Fruit fly (Drosophila melanogaster) whole organism, embryonic: ENCODE measurements around the gene CG11350.

Experiments used
- ATbp ChIP-seq: fragments of 200-800 bp; sonication (Bioruptor generic); optimal IDR thresholded peaks from 2 replicates; lab custom pipeline; 2017; ENCODE audit warnings: missing biosample characterization, mild to moderate bottlenecking, missing genetic modification characterization, missing genetic modification reagents
- Abd-B ChIP-seq: fragments of 200-800 bp; sonication (Bioruptor generic); optimal IDR thresholded peaks from 2 replicates; lab custom pipeline; 2018; ENCODE audit warnings: missing biosample characterization, mild to moderate bottlenecking, missing genetic modification characterization, moderate library complexity
- Ada2b ChIP-seq: fragments of 200-800 bp; sonication (Bioruptor generic); IDR thresholded peaks from 2 replicates; pipeline ENCODE4 v1.3.6; 2022; ENCODE audit warnings: missing biosample characterization, missing genetic modification characterization
- Aef1 ChIP-seq: fragments of 200-800 bp; sonication (Bioruptor generic); IDR thresholded peaks from 3 replicates; pipeline ENCODE4 v1.3.6; 2022; ENCODE audit warnings: missing biosample characterization, missing genetic modification characterization
- Asciz ChIP-seq: fragments of 200-800 bp; sonication (Bioruptor generic); optimal IDR thresholded peaks from 2 replicates; lab custom pipeline; 2017; ENCODE audit warnings: missing biosample characterization, mild to moderate bottlenecking, missing genetic modification characterization, missing genetic modification reagents
- Bdp1 ChIP-seq: fragments of 200-800 bp; sonication (Bioruptor generic); optimal IDR thresholded peaks from 3 replicates; lab custom pipeline; 2016; ENCODE audit warnings: missing biosample characterization, missing genetic modification characterization
- Bteb2 ChIP-seq: fragments of 200-800 bp; sonication (Bioruptor generic); optimal IDR thresholded peaks from 2 replicates; lab custom pipeline; 2016; ENCODE audit warnings: missing biosample characterization, missing genetic modification characterization
- CG10366 ChIP-seq: fragments of 200-800 bp; sonication (Bioruptor generic); IDR thresholded peaks from 2 replicates; pipeline ENCODE4 v1.3.6; 2022; ENCODE audit warnings: missing biosample characterization, missing genetic modification characterization
- CG10979 ChIP-seq: fragments of 200-800 bp; sonication (Bioruptor generic); optimal IDR thresholded peaks from 2 replicates; lab custom pipeline; 2018; ENCODE audit warnings: missing biosample characterization, mild to moderate bottlenecking, missing genetic modification characterization, moderate library complexity
- CG11504 ChIP-seq: fragments of 200-800 bp; sonication (Bioruptor generic); optimal IDR thresholded peaks from 3 replicates; lab custom pipeline; 2019; ENCODE audit warnings: missing biosample characterization, mild to moderate bottlenecking, missing genetic modification characterization, moderate library complexity
- CG12391 ChIP-seq: fragments of 200-800 bp; sonication (Bioruptor generic); optimal IDR thresholded peaks from 3 replicates; lab custom pipeline; 2018; ENCODE audit warnings: missing biosample characterization, mild to moderate bottlenecking, missing genetic modification characterization, moderate library complexity
- CG14050 ChIP-seq: fragments of 200-800 bp; sonication (Bioruptor generic); IDR thresholded peaks from 3 replicates; pipeline ENCODE4 v1.3.6; 2022; ENCODE audit warnings: missing biosample characterization, missing genetic modification characterization
- CG15073 ChIP-seq: fragments of 200-800 bp; sonication (Bioruptor generic); optimal IDR thresholded peaks from 2 replicates; lab custom pipeline; 2016; ENCODE audit warnings: missing biosample characterization, missing genetic modification characterization
- CG15269 ChIP-seq: fragments of 200-800 bp; sonication (Bioruptor generic); optimal IDR thresholded peaks from 2 replicates; lab custom pipeline; 2018; ENCODE audit warnings: missing biosample characterization, mild to moderate bottlenecking, missing genetic modification characterization, moderate library complexity
- CG1603 ChIP-seq: fragments of 200-800 bp; sonication (Bioruptor generic); optimal IDR thresholded peaks from 2 replicates; lab custom pipeline; 2019; ENCODE audit warnings: missing biosample characterization, mild to moderate bottlenecking, missing genetic modification characterization, moderate library complexity
- CG17361 ChIP-seq: fragments of 200-800 bp; sonication (Bioruptor generic); IDR thresholded peaks from 3 replicates; pipeline ENCODE4 v1.3.6; 2022; ENCODE audit warnings: missing biosample characterization, missing genetic modification characterization
- CG30403 ChIP-seq: fragments of 200-800 bp; sonication (Bioruptor generic); optimal IDR thresholded peaks from 3 replicates; lab custom pipeline; 2016; ENCODE audit warnings: missing biosample characterization, missing genetic modification characterization
- CG43689 ChIP-seq: fragments of 200-800 bp; sonication (Bioruptor generic); IDR thresholded peaks from 2 replicates; pipeline ENCODE4 v1.3.6; 2022; ENCODE audit warnings: missing biosample characterization, missing genetic modification characterization
- CG8359 ChIP-seq: fragments of 200-800 bp; sonication (Bioruptor generic); optimal IDR thresholded peaks from 2 replicates; lab custom pipeline; 2017; ENCODE audit warnings: missing biosample characterization, mild to moderate bottlenecking, missing genetic modification characterization, borderline replicate concordance
- CG9215 ChIP-seq: fragments of 200-800 bp; sonication (Bioruptor generic); IDR thresholded peaks from 2 replicates; pipeline ENCODE4 v1.3.6; 2022; ENCODE audit warnings: missing biosample characterization, missing genetic modification characterization
- CG9817 ChIP-seq: fragments of 200-800 bp; sonication (Bioruptor generic); optimal IDR thresholded peaks from 2 replicates; lab custom pipeline; 2018; ENCODE audit warnings: missing biosample characterization, mild to moderate bottlenecking, missing genetic modification characterization, moderate library complexity
- CG9932 ChIP-seq: fragments of 200-800 bp; sonication (Bioruptor generic); IDR thresholded peaks from 2 replicates; pipeline ENCODE4 v1.3.6; 2022; ENCODE audit warnings: missing biosample characterization, missing genetic modification characterization
- CkIIα-i1 ChIP-seq: fragments of 200-800 bp; sonication (Bioruptor generic); IDR thresholded peaks from 2 replicates; pipeline ENCODE4 v1.3.6; 2022; ENCODE audit warnings: missing biosample characterization, missing genetic modification characterization
- CoRest ChIP-seq: fragments of 200-800 bp; sonication (Bioruptor generic); optimal IDR thresholded peaks from 3 replicates; lab custom pipeline; 2018; ENCODE audit warnings: missing biosample characterization, mild to moderate bottlenecking, missing genetic modification characterization, moderate library complexity
- Fer1 ChIP-seq: fragments of 200-800 bp; sonication (Bioruptor generic); optimal IDR thresholded peaks from 2 replicates; lab custom pipeline; 2017; ENCODE audit warnings: missing biosample characterization, mild to moderate bottlenecking, missing genetic modification characterization
- H2.0 ChIP-seq: fragments of 200-800 bp; sonication (Bioruptor generic); IDR thresholded peaks from 2 replicates; pipeline ENCODE4 v1.3.6; 2022; ENCODE audit warnings: missing biosample characterization, missing genetic modification characterization
- Hmr ChIP-seq: fragments of 200-800 bp; sonication (Bioruptor generic); optimal IDR thresholded peaks from 3 replicates; lab custom pipeline; 2017; ENCODE audit warnings: mild to moderate bottlenecking, missing biosample characterization, missing genetic modification reagents, missing genetic modification characterization
- Mrtf ChIP-seq: fragments of 200-800 bp; sonication (Bioruptor generic); IDR thresholded peaks from 3 replicates; pipeline ENCODE4 v1.3.6; 2022; ENCODE audit warnings: missing biosample characterization, missing genetic modification characterization
- Myb ChIP-seq: fragments of 200-800 bp; sonication (Bioruptor generic); optimal IDR thresholded peaks from 2 replicates; lab custom pipeline; 2016; ENCODE audit warnings: missing biosample characterization, missing genetic modification characterization
- Nf-YA ChIP-seq: fragments of 200-800 bp; sonication (Bioruptor generic); IDR thresholded peaks from 2 replicates; pipeline ENCODE4 v1.3.6; 2022; ENCODE audit warnings: missing biosample characterization, missing genetic modification characterization
- Oli ChIP-seq: fragments of 200-800 bp; sonication (Bioruptor generic); optimal IDR thresholded peaks from 2 replicates; lab custom pipeline; 2018; ENCODE audit warnings: missing biosample characterization, mild to moderate bottlenecking, missing genetic modification characterization, moderate library complexity
- PHDP ChIP-seq: fragments of 200-800 bp; sonication (Bioruptor generic); optimal IDR thresholded peaks from 3 replicates; lab custom pipeline; 2018; ENCODE audit warnings: missing biosample characterization, mild to moderate bottlenecking, missing genetic modification characterization, moderate library complexity
- Poxn ChIP-seq: fragments of 200-800 bp; sonication (Bioruptor generic); IDR thresholded peaks from 2 replicates; pipeline ENCODE4 v1.3.6; 2022; ENCODE audit warnings: missing biosample characterization, missing genetic modification characterization
- Ptx1 ChIP-seq: fragments of 200-800 bp; sonication (Bioruptor generic); IDR thresholded peaks from 2 replicates; pipeline ENCODE4 v1.3.6; 2022; ENCODE audit warnings: missing biosample characterization, missing genetic modification characterization
- Rx ChIP-seq: fragments of 200-800 bp; sonication (Bioruptor generic); IDR thresholded peaks from 2 replicates; pipeline ENCODE4 v1.3.6; 2022; ENCODE audit warnings: missing biosample characterization, missing genetic modification characterization
- Ssrp ChIP-seq: fragments of 200-800 bp; sonication (Bioruptor generic); optimal IDR thresholded peaks from 2 replicates; lab custom pipeline; 2018; ENCODE audit warnings: missing biosample characterization, mild to moderate bottlenecking, missing genetic modification characterization, moderate library complexity
- Xbp1 ChIP-seq: fragments of 200-800 bp; sonication (Bioruptor generic); optimal IDR thresholded peaks from 3 replicates; lab custom pipeline; 2016; ENCODE audit warnings: missing biosample characterization, mild to moderate bottlenecking, missing genetic modification characterization
- abd-A ChIP-seq: fragments of 200-800 bp; sonication (Bioruptor generic); optimal IDR thresholded peaks from 3 replicates; lab custom pipeline; 2019; ENCODE audit warnings: missing biosample characterization, mild to moderate bottlenecking, missing genetic modification characterization, moderate library complexity
- bab2 ChIP-seq: fragments of 200-800 bp; sonication (Bioruptor generic); optimal IDR thresholded peaks from 2 replicates; lab custom pipeline; 2016; ENCODE audit warnings: missing biosample characterization, missing genetic modification characterization
- bbx ChIP-seq: fragments of 200-800 bp; sonication (Bioruptor generic); IDR thresholded peaks from 2 replicates; pipeline ENCODE4 v1.3.6; 2022; ENCODE audit warnings: missing biosample characterization, missing genetic modification characterization; ENCODE audit not compliant: partially characterized antibody
- chif ChIP-seq, 2 experiments: fragments of 200-800 bp; sonication (Bioruptor generic); optimal IDR thresholded peaks; 3 replicates each; lab custom pipeline; 2016; ENCODE audit warnings: missing biosample characterization in 2 of 2, missing genetic modification characterization in 2 of 2
- croc ChIP-seq: fragments of 200-800 bp; sonication (Bioruptor generic); conservative IDR thresholded peaks from 3 replicates; pipeline ENCODE4 v1.3.6; 2022; ENCODE audit warnings: missing biosample characterization, missing genetic modification characterization
- gem ChIP-seq: fragments of 200-800 bp; sonication (Bioruptor generic); optimal IDR thresholded peaks from 2 replicates; lab custom pipeline; 2019; ENCODE audit warnings: missing biosample characterization, mild to moderate bottlenecking, missing genetic modification characterization, moderate library complexity
- hth ChIP-seq: fragments of >200 bp; optimal IDR thresholded peaks from 2 replicates; lab custom pipeline; 2017; ENCODE audit warnings: inconsistent platforms
- phol ChIP-seq: fragments of 200-800 bp; sonication (Bioruptor generic); optimal IDR thresholded peaks from 3 replicates; lab custom pipeline; 2018; ENCODE audit warnings: missing biosample characterization, mild to moderate bottlenecking, missing genetic modification characterization, moderate library complexity
- seq ChIP-seq: fragments of 200-800 bp; sonication (Bioruptor generic); IDR thresholded peaks from 2 replicates; pipeline ENCODE4 v1.3.6; 2022; ENCODE audit warnings: missing biosample characterization, missing genetic modification characterization
- sug ChIP-seq: fragments of 200-800 bp; optimal IDR thresholded peaks from 2 replicates; lab custom pipeline; 2019; ENCODE audit warnings: missing biosample characterization, mild to moderate bottlenecking, missing genetic modification characterization, moderate library complexity
- tap ChIP-seq: fragments of 200-800 bp; optimal IDR thresholded peaks from 3 replicates; lab custom pipeline; 2019; ENCODE audit warnings: missing biosample characterization, mild to moderate bottlenecking, missing genetic modification characterization, moderate library complexity
- unc-4 ChIP-seq: fragments of 200-800 bp; sonication (Bioruptor generic); IDR thresholded peaks from 2 replicates; pipeline ENCODE4 v1.3.6; 2022; ENCODE audit warnings: missing biosample characterization, missing genetic modification characterization; ENCODE audit not compliant: partially characterized antibody
- wek ChIP-seq: fragments of 200-800 bp; sonication (Bioruptor generic); optimal IDR thresholded peaks from 3 replicates; lab custom pipeline; 2018; ENCODE audit warnings: missing biosample characterization, mild to moderate bottlenecking, missing genetic modification characterization, moderate library complexity

Gene CG11350

DNA sequence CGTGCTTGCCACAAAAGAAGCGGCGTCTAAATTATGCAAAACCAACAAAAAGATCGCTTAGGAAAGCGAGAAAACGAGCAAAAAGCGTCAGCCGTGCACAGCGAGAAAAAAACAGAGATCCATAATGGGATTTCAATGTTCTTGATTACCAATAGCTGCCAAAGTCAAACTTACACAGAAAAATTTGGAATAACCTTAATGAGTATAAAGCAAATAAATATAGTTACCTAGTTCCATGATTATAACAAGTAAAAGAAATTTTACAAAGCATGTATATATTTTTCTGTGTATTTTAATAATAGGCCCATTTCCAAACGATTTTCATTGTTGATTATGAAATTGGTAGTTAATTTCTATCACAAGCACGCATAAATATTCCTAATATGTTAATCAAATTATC is 51.3 kb downstream of the CG11350 start (continued):
- TF ChIP-seq CG1603 (tag; lab: Kevin White, UChicago) (peak; percentile 23), H2.0 (GFP tag; lab: Robert Waterston, UW) (peak; percentile 36; the same call in 1 of the 2 replicates), unc-4 (GFP tag; lab: Robert Waterston, UW) (no peak), Asciz (GFP tag; lab: Kevin White, UChicago) (peak; percentile 53), CG9817 (tag; lab: Kevin White, UChicago) (peak; percentile 0), CoRest (tag; lab: Kevin White, UChicago) (peak; percentile 31), CG10366 (GFP tag; lab: Robert Waterston, UW) (peak; percentile 40), Nf-YA (GFP tag; lab: Robert Waterston, UW) (0 out of 2 replicates have a peak, but pooled peaks have one; percentile 16), Ssrp (tag; lab: Kevin White, UChicago) (peak; percentile 11), Fer1 (GFP tag; lab: Kevin White, UChicago) (peak; percentile 2), Poxn (GFP tag; lab: Robert Waterston, UW) (no peak), CG30403 (GFP tag; lab: Kevin White, UChicago) (peak; percentile 22), hth (no peak), CG14050 (peak; percentile 25; the same call in 1 of the 3 replicates), abd-A (tag; lab: Kevin White, UChicago) (peak; percentile 71), CG12391 (tag; lab: Kevin White, UChicago) (peak; percentile 37), Ada2b (GFP tag; lab: Robert Waterston, UW) (peak; percentile 41; the same call in 1 of the 2 replicates), CG17361 (peak; percentile 54; the same call in 2 of the 3 replicates), wek (GFP tag; lab: Kevin White, UChicago) (no peak), Abd-B (peak; percentile 21), CG15073 (GFP tag; lab: Kevin White, UChicago) (no peak), CG15269 (tag; lab: Kevin White, UChicago) (peak; percentile 53), tap (tag; lab: Kevin White, UChicago) (peak; percentile 68), CG8359 (GFP tag; lab: Kevin White, UChicago) (no peak), ATbp (GFP tag; lab: Kevin White, UChicago) (peak; percentile 58), PHDP (peak; percentile 38), Oli (tag; lab: Kevin White, UChicago) (peak; percentile 48), Aef1 (peak; percentile 27; the same call in 1 of the 3 replicates), CG9215 (GFP tag; lab: Robert Waterston, UW) (no peak), CG9932 (GFP tag; lab: Robert Waterston, UW) (no peak), seq (GFP tag; lab: Robert Waterston, UW) (0 out of 2 replicates have a peak, but pooled peaks have one; percentile 18), bab2 (GFP tag; lab: Kevin White, UChicago) (peak; percentile 23), Bteb2 (no peak), Rx (GFP tag; lab: Robert Waterston, UW) (peak; percentile 41; the same call in 1 of the 2 replicates), Xbp1 (GFP tag; lab: Kevin White, UChicago) (peak; percentile 36), chif (GFP tag; optimal IDR thresholded peaks at IDR 0.05; lab: Kevin White, UChicago) (no peak), Hmr (GFP tag; lab: Kevin White, UChicago) (peak; percentile 0), sug (no peak), Mrtf (0 out of 3 replicates have a peak, but pooled peaks have one; percentile 15), bbx (no peak), Myb (no peak), phol (peak; percentile 63), croc (GFP tag; lab: Robert Waterston, UW) (0 out of 3 replicates have a peak, but pooled peaks have one; percentile 20), CkIIα-i1 (GFP tag; lab: Robert Waterston, UW) (no peak), Ptx1 (GFP tag; lab: Robert Waterston, UW) (peak; percentile 61), CG10979 (tag; lab: Kevin White, UChicago) (peak; percentile 63), Bdp1 (GFP tag; lab: Kevin White, UChicago) (no peak), CG43689 (GFP tag; lab: Robert Waterston, UW) (no peak), CG11504 (tag; lab: Kevin White, UChicago) (peak; percentile 81), gem (tag; lab: Kevin White, UChicago) (peak; percentile 68)
